Fruit fly (Drosophila melanogaster): ENCODE data around the gene Exo84.

Exo84 gene

dm6 chr3R:26064708-26065107 is 12.7 kb upstream of the Exo84 start:
- TF ChIP-seq tai (GFP tag; optimal IDR thresholded peaks at IDR 0.05) (no peak), Hr78 (GFP tag; optimal IDR thresholded peaks at IDR 0.05) (no peak), h (GFP tag; optimal IDR thresholded peaks at IDR 0.05) (no peak), psq (GFP tag; optimal IDR thresholded peaks at IDR 0.05) (no peak), Myc (optimal IDR thresholded peaks at IDR 0.05) (no peak), br (GFP tag; optimal IDR thresholded peaks at IDR 0.05) (no peak), usp (GFP tag; optimal IDR thresholded peaks at IDR 0.05) (no peak), dsf (GFP tag; optimal IDR thresholded peaks at IDR 0.05; ENCODE audit: borderline replicate concordance) (no peak), Dif (GFP tag; optimal IDR thresholded peaks at IDR 0.05; ENCODE audit: partially characterized antibody) (no peak), CG9705 (GFP tag; optimal IDR thresholded peaks at IDR 0.05) (no peak), CG32264 (GFP tag; optimal IDR thresholded peaks at IDR 0.05) (no peak), CrebA (GFP tag; optimal IDR thresholded peaks at IDR 0.05; ENCODE audit: borderline replicate concordance) (no peak), fru (GFP tag; optimal IDR thresholded peaks at IDR 0.05) (no peak), pan (optimal IDR thresholded peaks at IDR 0.05) (no peak), Hnf4 (GFP tag; optimal IDR thresholded peaks at IDR 0.05) (no peak)

dm6 chr3R:26062911-26063310 is 10.9 kb upstream of the Exo84 start, which contains the start of gene CG14551:
CG14551 (minus strand) TSS chr3R:26063011.
- TF ChIP-seq Jra (GFP tag; optimal IDR thresholded peaks at IDR 0.05) (no peak), h (GFP tag; optimal IDR thresholded peaks at IDR 0.05) (no peak), foxo (GFP tag; optimal IDR thresholded peaks at IDR 0.05) (no peak), woc (GFP tag; optimal IDR thresholded peaks at IDR 0.05) (no peak), lola (GFP tag; optimal IDR thresholded peaks at IDR 0.05) (no peak), pan (optimal IDR thresholded peaks at IDR 0.05) (no peak), CrebA (GFP tag; optimal IDR thresholded peaks at IDR 0.05; ENCODE audit: borderline replicate concordance) (no peak), dl (GFP tag; optimal IDR thresholded peaks at IDR 0.05; ENCODE audit: insufficient read depth in 1 of 2, partially characterized antibody in 2 of 2) (no peak), HLH106 (tag; optimal IDR thresholded peaks at IDR 0.05) (no peak), Dif (GFP tag; optimal IDR thresholded peaks at IDR 0.05; ENCODE audit: partially characterized antibody) (no peak), Hr83 (GFP tag; optimal IDR thresholded peaks at IDR 0.05; ENCODE audit: poor library complexity, severe bottlenecking) (no peak), fru (GFP tag; optimal IDR thresholded peaks at IDR 0.05) (no peak), GATAd (GFP tag; optimal IDR thresholded peaks at IDR 0.05) (no peak), Vsx2 (GFP tag; optimal IDR thresholded peaks at IDR 0.05; ENCODE audit: partially characterized antibody) (no peak), Abd-B (GFP tag; optimal IDR thresholded peaks at IDR 0.05) (no peak), dmrt93B (GFP tag; optimal IDR thresholded peaks at IDR 0.05) (no peak), Mio (GFP tag; optimal IDR thresholded peaks at IDR 0.05) (no peak), Hr78 (GFP tag; optimal IDR thresholded peaks at IDR 0.05) (no peak)

dm6 chr3R:26059195-26059594 is 7.1 kb upstream of the Exo84 start, which contains the start of the genes RpL34a and Trmt61:
RpL34a (minus strand) TSS chr3R:26059267.
Trmt61 (plus strand) TSS chr3R:26059496.
- TF ChIP-seq lola (GFP tag; optimal IDR thresholded peaks at IDR 0.05) = no peak
- no peak for TF ChIP-seq Abd-B (GFP tag; optimal IDR thresholded peaks at IDR 0.05)
- no peak for TF ChIP-seq pan (optimal IDR thresholded peaks at IDR 0.05)
- no peak for TF ChIP-seq jim (GFP tag; optimal IDR thresholded peaks at IDR 0.05)
- TF ChIP-seq dmrt93B (GFP tag; optimal IDR thresholded peaks at IDR 0.05) = peak; percentile 85
- TF ChIP-seq brk (GFP tag; optimal IDR thresholded peaks at IDR 0.05) = no peak
- peak; percentile 42 for TF ChIP-seq Myc (optimal IDR thresholded peaks at IDR 0.05)
- TF ChIP-seq CG32264 (GFP tag; optimal IDR thresholded peaks at IDR 0.05) = peak; percentile 70
- TF ChIP-seq HLH106 (tag; optimal IDR thresholded peaks at IDR 0.05) = peak; percentile 82
- TF ChIP-seq Mio (GFP tag; optimal IDR thresholded peaks at IDR 0.05) = no peak
- peak; percentile 88 for TF ChIP-seq CG9705 (GFP tag; optimal IDR thresholded peaks at IDR 0.05)
- TF ChIP-seq CrebA (GFP tag; optimal IDR thresholded peaks at IDR 0.05; ENCODE audit: borderline replicate concordance) = no peak
- TF ChIP-seq Vsx2 (GFP tag; optimal IDR thresholded peaks at IDR 0.05; ENCODE audit: partially characterized antibody) = no peak
- peak; percentile 73 for TF ChIP-seq sage (GFP tag; optimal IDR thresholded peaks at IDR 0.05)
- TF ChIP-seq Hnf4 (GFP tag; optimal IDR thresholded peaks at IDR 0.05) = peak; percentile 84
- TF ChIP-seq Hr78 (GFP tag; optimal IDR thresholded peaks at IDR 0.05) = no peak
- TF ChIP-seq tai (GFP tag; optimal IDR thresholded peaks at IDR 0.05) = no peak
- peak; percentile 77 for TF ChIP-seq fru (GFP tag; optimal IDR thresholded peaks at IDR 0.05)
- peak; percentile 70 for TF ChIP-seq sv (GFP tag; optimal IDR thresholded peaks at IDR 0.05)
- TF ChIP-seq Sp1 (GFP tag; optimal IDR thresholded peaks at IDR 0.05) = peak; percentile 89
- TF ChIP-seq foxo (GFP tag; optimal IDR thresholded peaks at IDR 0.05) = peak; percentile 33 to 80
- no peak for TF ChIP-seq N (GFP tag; optimal IDR thresholded peaks at IDR 0.05)
- TF ChIP-seq Jra (GFP tag; optimal IDR thresholded peaks at IDR 0.05) = peak; percentile 82
- TF ChIP-seq ey (GFP tag; optimal IDR thresholded peaks at IDR 0.05) = peak; percentile 54
- TF ChIP-seq woc (GFP tag; optimal IDR thresholded peaks at IDR 0.05) = peak; percentile 4
- peak; percentile 78 for TF ChIP-seq br (GFP tag; optimal IDR thresholded peaks at IDR 0.05)
- peak; percentile 49 for TF ChIP-seq psq (GFP tag; optimal IDR thresholded peaks at IDR 0.05)
- TF ChIP-seq Rel (GFP tag; optimal IDR thresholded peaks at IDR 0.05) = no peak
- peak; percentile 65 for TF ChIP-seq Rel (tag; optimal IDR thresholded peaks at IDR 0.05)
- no peak for TF ChIP-seq GATAd (GFP tag; optimal IDR thresholded peaks at IDR 0.05)
- TF ChIP-seq OdsH (GFP tag; optimal IDR thresholded peaks at IDR 0.05) = peak; percentile 78
- peak; percentile 87 for TF ChIP-seq h (GFP tag; optimal IDR thresholded peaks at IDR 0.05)
- TF ChIP-seq rgr (GFP tag; optimal IDR thresholded peaks at IDR 0.05) = peak; percentile 85
- TF ChIP-seq Dif (GFP tag; optimal IDR thresholded peaks at IDR 0.05; ENCODE audit: partially characterized antibody) = no peak
- no peak for TF ChIP-seq dl (GFP tag; optimal IDR thresholded peaks at IDR 0.05; ENCODE audit: insufficient read depth in 1 of 2, partially characterized antibody in 2 of 2)
- peak; percentile 77 for TF ChIP-seq dsf (GFP tag; optimal IDR thresholded peaks at IDR 0.05; ENCODE audit: borderline replicate concordance)
- no peak for TF ChIP-seq usp (GFP tag; optimal IDR thresholded peaks at IDR 0.05)
- TF ChIP-seq Hr83 (GFP tag; optimal IDR thresholded peaks at IDR 0.05; ENCODE audit: poor library complexity, severe bottlenecking) = peak; percentile 25
- no peak for TF ChIP-seq Dfd (GFP tag; optimal IDR thresholded peaks at IDR 0.05)

Measured in whole organism, wandering third instar larva.